Worm (Caenorhabditis elegans): Measurements from ENCODE around the gene pitr-4.

- TF ChIP-seq mdl-1 (tag; optimal IDR thresholded peaks at IDR 0.05): no peak
- no peak for TF ChIP-seq nhr-11 (tag; optimal IDR thresholded peaks at IDR 0.05)
- no peak for TF ChIP-seq nhr-76 (tag; optimal IDR thresholded peaks at IDR 0.05)
- no peak for TF ChIP-seq unc-86 (tag; optimal IDR thresholded peaks at IDR 0.05)
- TF ChIP-seq isw-1 (GFP tag; IDR thresholded peaks at IDR 0.05): no peak
- TF ChIP-seq nhr-237 (tag; optimal IDR thresholded peaks at IDR 0.05): no peak
- TF ChIP-seq lsy-2 (tag; optimal IDR thresholded peaks at IDR 0.05): no peak
Measured at ce11 chrV:9711174-9711573, 49.8 kb upstream of the pitr-4 start.

All from whole organism, L1 larva.